Worm (Caenorhabditis elegans) whole organism, L3 larva: ENCODE data around the gene C16A3.2.

ENCODE experiments used
- R02D3.7 ChIP-seq: fragments of 150-350 bp; optimal IDR thresholded peaks from 2 replicates; lab custom pipeline; 2014; ENCODE audit warnings: missing biosample characterization, missing genetic modification characterization
- elt-3 ChIP-seq, 3 experiments: fragments of 150-350 bp in 1 of 3; sonication (generic microtip) in 2 of 3; optimal IDR thresholded peaks; 2 replicates in 2 of 3; 4 replicates in 1 of 3; lab custom pipeline; 2014 to 2017; ENCODE audit warnings: missing biosample characterization in 3 of 3, missing genetic modification characterization in 3 of 3
- nfya-1 ChIP-seq: sonication (generic microtip); optimal IDR thresholded peaks from 2 replicates; lab custom pipeline; 2017; ENCODE audit warnings: missing genetic modification characterization, mild to moderate bottlenecking, missing compliant biosample characterization, antibody characterized with exemption, moderate library complexity; ENCODE audit not compliant: insufficient read depth
- nhr-237 ChIP-seq: fragments of 150-350 bp; optimal IDR thresholded peaks from 2 replicates; lab custom pipeline; 2014; ENCODE audit warnings: missing biosample characterization, missing genetic modification characterization
- pha-4 ChIP-seq: fragments of 150-350 bp; optimal IDR thresholded peaks from 2 replicates; lab custom pipeline; 2014; ENCODE audit warnings: missing biosample characterization, missing genetic modification reagents, missing genetic modification characterization

DNA sequence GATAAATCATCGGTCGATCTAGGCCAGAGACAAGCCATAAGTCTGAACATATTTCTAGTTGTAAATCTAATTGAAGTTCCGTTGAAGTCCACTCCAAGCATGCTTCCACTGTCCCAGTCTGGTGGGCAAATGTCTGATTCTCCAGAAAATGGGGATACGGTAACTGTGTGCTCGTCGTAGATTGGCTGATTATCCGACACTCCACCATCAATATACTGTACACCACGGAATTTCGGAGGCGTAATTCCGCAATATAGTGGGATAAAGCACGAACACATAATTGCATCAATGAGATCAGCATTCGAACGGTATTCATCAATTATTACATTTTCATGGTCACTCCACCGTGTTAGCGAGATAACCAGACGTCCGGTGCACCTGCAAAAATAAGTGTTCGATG, 28.6 kb downstream of the C16A3.2 start:
- TF ChIP-seq nhr-237 (tag; lab: Kevin White, UChicago), result no peak
- TF ChIP-seq pha-4 (tag; lab: Kevin White, UChicago), result no peak
- TF ChIP-seq R02D3.7 (tag; lab: Kevin White, UChicago), result no peak
- TF ChIP-seq nfya-1 (tag; lab: Kevin White, UChicago), result no peak
- TF ChIP-seq elt-3 (tag; optimal IDR thresholded peaks at IDR 0.05; lab: Kevin White, UChicago), result no peak
